Fruit fly (Drosophila melanogaster) whole organism, embryonic: Measurements from ENCODE around the gene CheA29a.

Source experiments
- Aef1 ChIP-seq: fragments of 200-800 bp; sonication (Bioruptor generic); IDR thresholded peaks from 3 replicates; pipeline ENCODE4 v1.3.6; 2022; ENCODE audit warnings: missing biosample characterization, missing genetic modification characterization
- CG10267 ChIP-seq: fragments of 200-800 bp; sonication (Bioruptor generic); optimal IDR thresholded peaks from 2 replicates; lab custom pipeline; 2018; ENCODE audit warnings: missing biosample characterization, mild to moderate bottlenecking, missing genetic modification characterization, moderate library complexity
- CG14710 ChIP-seq: fragments of 200-800 bp; sonication (Bioruptor generic); optimal IDR thresholded peaks from 3 replicates; lab custom pipeline; 2019; ENCODE audit warnings: missing biosample characterization, mild to moderate bottlenecking, missing genetic modification characterization, moderate library complexity
- CG18476 ChIP-seq: fragments of 200-800 bp; sonication (Bioruptor generic); optimal IDR thresholded peaks from 2 replicates; lab custom pipeline; 2016; ENCODE audit warnings: missing biosample characterization, mild to moderate bottlenecking, missing genetic modification characterization
- CG2889 ChIP-seq: fragments of 200-800 bp; sonication (Bioruptor generic); IDR thresholded peaks from 3 replicates; pipeline ENCODE4 v1.3.6; 2022; ENCODE audit warnings: missing biosample characterization, missing genetic modification characterization
- CG4617 ChIP-seq: fragments of 200-800 bp; sonication (Bioruptor generic); optimal IDR thresholded peaks from 3 replicates; lab custom pipeline; 2016; ENCODE audit warnings: missing biosample characterization, missing genetic modification characterization, borderline replicate concordance
- CG4854 ChIP-seq: fragments of 200-800 bp; sonication (Bioruptor generic); optimal IDR thresholded peaks from 2 replicates; lab custom pipeline; 2016; ENCODE audit warnings: missing biosample characterization, missing genetic modification characterization, inconsistent platforms
- CG6272 ChIP-seq: fragments of 200-800 bp; sonication (Bioruptor generic); IDR thresholded peaks from 2 replicates; pipeline ENCODE4 v1.3.6; 2022; ENCODE audit warnings: missing biosample characterization, missing genetic modification characterization
- CG8290 ChIP-seq, 3 experiments: fragments of 200-800 bp; sonication (Bioruptor generic); optimal IDR thresholded peaks; 2 replicates each; lab custom pipeline; 2016 to 2019; ENCODE audit warnings: missing biosample characterization in 3 of 3, missing genetic modification characterization in 3 of 3, mild to moderate bottlenecking in 2 of 3, moderate library complexity in 1 of 3
- CG9437 ChIP-seq: fragments of 200-800 bp; sonication (Bioruptor generic); optimal IDR thresholded peaks from 2 replicates; lab custom pipeline; 2018; ENCODE audit warnings: missing biosample characterization, mild to moderate bottlenecking, missing genetic modification characterization
- CHES-1-like ChIP-seq: fragments of 200-800 bp; sonication (Bioruptor generic); optimal IDR thresholded peaks from 2 replicates; lab custom pipeline; 2016; ENCODE audit warnings: missing biosample characterization, missing genetic modification characterization
- Camta ChIP-seq: fragments of 200-800 bp; sonication (Bioruptor generic); optimal IDR thresholded peaks from 2 replicates; lab custom pipeline; 2016; ENCODE audit warnings: missing biosample characterization, missing genetic modification characterization
- Dfd ChIP-seq, 2 experiments: fragments of >200 bp; optimal IDR thresholded peaks; 2 replicates each; lab custom pipeline; 2017; ENCODE audit warnings: missing biosample characterization in 2 of 2, missing genetic modification characterization in 2 of 2
- Dip3 ChIP-seq: fragments of 200-800 bp; sonication (Bioruptor generic); optimal IDR thresholded peaks from 3 replicates; lab custom pipeline; 2016; ENCODE audit warnings: missing biosample characterization, missing genetic modification characterization
- Ets97D ChIP-seq: fragments of 200-800 bp; sonication (Bioruptor generic); optimal IDR thresholded peaks from 3 replicates; lab custom pipeline; 2016; ENCODE audit warnings: missing biosample characterization, missing genetic modification characterization
- Fer1 ChIP-seq: fragments of 200-800 bp; sonication (Bioruptor generic); optimal IDR thresholded peaks from 2 replicates; lab custom pipeline; 2017; ENCODE audit warnings: missing biosample characterization, mild to moderate bottlenecking, missing genetic modification characterization
- HLH54F ChIP-seq: fragments of 200-800 bp; sonication (Bioruptor generic); optimal IDR thresholded peaks from 3 replicates; lab custom pipeline; 2016; ENCODE audit warnings: missing biosample characterization, missing genetic modification characterization
- HmgZ ChIP-seq: fragments of 200-800 bp; sonication (Bioruptor generic); optimal IDR thresholded peaks from 2 replicates; lab custom pipeline; 2018; ENCODE audit warnings: missing biosample characterization, mild to moderate bottlenecking, missing genetic modification characterization
- Hr3 ChIP-seq: fragments of 200-800 bp; sonication (Bioruptor generic); optimal IDR thresholded peaks from 3 replicates; lab custom pipeline; 2016; ENCODE audit warnings: missing biosample characterization, missing genetic modification characterization
- MBD-R2 ChIP-seq: fragments of 200-800 bp; sonication (Bioruptor generic); IDR thresholded peaks from 2 replicates; pipeline ENCODE4 v1.3.6; 2022; ENCODE audit warnings: missing biosample characterization, missing genetic modification characterization
- MTF-1 ChIP-seq: fragments of 200-800 bp; sonication (Bioruptor generic); optimal IDR thresholded peaks from 2 replicates; lab custom pipeline; 2018; ENCODE audit warnings: missing biosample characterization, mild to moderate bottlenecking, missing genetic modification characterization, borderline replicate concordance
- Max ChIP-seq: fragments of 200-800 bp; sonication (Bioruptor generic); optimal IDR thresholded peaks from 2 replicates; lab custom pipeline; 2016; ENCODE audit warnings: missing biosample characterization, mild to moderate bottlenecking, missing genetic modification characterization
- Opbp ChIP-seq: fragments of 200-800 bp; sonication (Bioruptor generic); IDR thresholded peaks from 3 replicates; pipeline ENCODE4 v1.3.6; 2022; ENCODE audit warnings: missing biosample characterization, missing genetic modification characterization; ENCODE audit not compliant: partially characterized antibody
- PHDP ChIP-seq: fragments of 200-800 bp; sonication (Bioruptor generic); optimal IDR thresholded peaks from 3 replicates; lab custom pipeline; 2018; ENCODE audit warnings: missing biosample characterization, mild to moderate bottlenecking, missing genetic modification characterization, moderate library complexity
- Xbp1 ChIP-seq: fragments of 200-800 bp; sonication (Bioruptor generic); optimal IDR thresholded peaks from 3 replicates; lab custom pipeline; 2016; ENCODE audit warnings: missing biosample characterization, mild to moderate bottlenecking, missing genetic modification characterization
- YL-1 ChIP-seq: fragments of 200-800 bp; sonication (Bioruptor generic); optimal IDR thresholded peaks from 3 replicates; lab custom pipeline; 2017; ENCODE audit warnings: missing biosample characterization, mild to moderate bottlenecking, missing genetic modification characterization
- az2 ChIP-seq: fragments of 200-800 bp; sonication (Bioruptor generic); optimal IDR thresholded peaks from 3 replicates; lab custom pipeline; 2016; ENCODE audit warnings: missing biosample characterization, missing genetic modification characterization
- bab2 ChIP-seq: fragments of 200-800 bp; sonication (Bioruptor generic); optimal IDR thresholded peaks from 2 replicates; lab custom pipeline; 2016; ENCODE audit warnings: missing biosample characterization, missing genetic modification characterization
- bsh ChIP-seq, 2 experiments: fragments of 200-800 bp; sonication (Bioruptor generic); optimal IDR thresholded peaks; 2 replicates each; lab custom pipeline; 2017 to 2018; ENCODE audit warnings: mild to moderate bottlenecking in 2 of 2, missing biosample characterization in 2 of 2, missing genetic modification characterization in 2 of 2, moderate library complexity in 1 of 2
- chn ChIP-seq: fragments of 200-800 bp; sonication (Bioruptor generic); optimal IDR thresholded peaks from 2 replicates; lab custom pipeline; 2016; ENCODE audit warnings: missing biosample characterization, missing genetic modification characterization
- dmrt11E ChIP-seq: fragments of 200-800 bp; sonication (Bioruptor generic); optimal IDR thresholded peaks from 3 replicates; lab custom pipeline; 2018; ENCODE audit warnings: missing biosample characterization, mild to moderate bottlenecking, missing genetic modification characterization, moderate library complexity
- grau ChIP-seq: fragments of 200-800 bp; optimal IDR thresholded peaks from 3 replicates; lab custom pipeline; 2019; ENCODE audit warnings: missing biosample characterization, mild to moderate bottlenecking, missing genetic modification characterization, moderate library complexity
- hbn ChIP-seq: fragments of 200-800 bp; sonication (Bioruptor generic); IDR thresholded peaks from 2 replicates; pipeline ENCODE4 v1.3.6; 2022; ENCODE audit warnings: missing biosample characterization, missing genetic modification characterization; ENCODE audit not compliant: partially characterized antibody
- kni ChIP-seq: fragments of 200-800 bp; sonication (Bioruptor generic); optimal IDR thresholded peaks from 3 replicates; lab custom pipeline; 2017; ENCODE audit warnings: mild to moderate bottlenecking, missing biosample characterization, missing genetic modification reagents, missing genetic modification characterization
- knrl ChIP-seq: fragments of 200-800 bp; sonication (Bioruptor generic); IDR thresholded peaks from 3 replicates; pipeline ENCODE4 v1.3.6; 2022; ENCODE audit warnings: missing biosample characterization, missing genetic modification characterization; ENCODE audit not compliant: partially characterized antibody
- luna ChIP-seq: fragments of 200-800 bp; sonication (Bioruptor generic); optimal IDR thresholded peaks from 2 replicates; lab custom pipeline; 2016; ENCODE audit warnings: missing biosample characterization, missing genetic modification characterization
- mam ChIP-seq: fragments of 200-800 bp; sonication (Bioruptor generic); optimal IDR thresholded peaks from 3 replicates; lab custom pipeline; 2016; ENCODE audit warnings: missing biosample characterization, missing genetic modification characterization
- mirr ChIP-seq: fragments of 200-800 bp; sonication (Bioruptor generic); optimal IDR thresholded peaks from 3 replicates; lab custom pipeline; 2018; ENCODE audit warnings: missing biosample characterization, mild to moderate bottlenecking, missing genetic modification characterization
- nerfin-2 ChIP-seq: fragments of 200-800 bp; sonication (Bioruptor generic); IDR thresholded peaks from 2 replicates; pipeline ENCODE4 v1.3.6; 2022; ENCODE audit warnings: missing biosample characterization, missing genetic modification characterization; ENCODE audit not compliant: partially characterized antibody
- odd ChIP-seq: fragments of 200-800 bp; sonication (Bioruptor generic); optimal IDR thresholded peaks from 2 replicates; lab custom pipeline; 2017; ENCODE audit warnings: missing biosample characterization, mild to moderate bottlenecking, missing genetic modification characterization
- org-1 ChIP-seq: fragments of 200-800 bp; sonication (Bioruptor generic); optimal IDR thresholded peaks from 2 replicates; lab custom pipeline; 2017; ENCODE audit warnings: missing biosample characterization, missing genetic modification characterization
- phol ChIP-seq: fragments of 200-800 bp; sonication (Bioruptor generic); optimal IDR thresholded peaks from 3 replicates; lab custom pipeline; 2018; ENCODE audit warnings: missing biosample characterization, mild to moderate bottlenecking, missing genetic modification characterization, moderate library complexity
- psq ChIP-seq: fragments of 200-800 bp; sonication (Bioruptor generic); optimal IDR thresholded peaks from 2 replicates; lab custom pipeline; 2017; ENCODE audit warnings: missing biosample characterization, missing genetic modification characterization
- repo ChIP-seq: fragments of 200-800 bp; sonication (Bioruptor generic); optimal IDR thresholded peaks from 2 replicates; lab custom pipeline; 2016; ENCODE audit warnings: missing biosample characterization, missing genetic modification characterization
- run ChIP-seq: fragments of 200-800 bp; sonication (Bioruptor generic); optimal IDR thresholded peaks from 3 replicates; lab custom pipeline; 2018; ENCODE audit warnings: missing biosample characterization, mild to moderate bottlenecking, missing genetic modification characterization
- slou ChIP-seq: fragments of 200-800 bp; sonication (Bioruptor generic); optimal IDR thresholded peaks from 3 replicates; lab custom pipeline; 2016; ENCODE audit warnings: missing biosample characterization, missing genetic modification characterization
- tx ChIP-seq: fragments of 200-800 bp; sonication (Bioruptor generic); optimal IDR thresholded peaks from 2 replicates; lab custom pipeline; 2016; ENCODE audit warnings: missing biosample characterization, missing genetic modification characterization
- unc-4 ChIP-seq: fragments of 200-800 bp; sonication (Bioruptor generic); IDR thresholded peaks from 2 replicates; pipeline ENCODE4 v1.3.6; 2022; ENCODE audit warnings: missing biosample characterization, missing genetic modification characterization; ENCODE audit not compliant: partially characterized antibody
- zen ChIP-seq: fragments of 200-800 bp; sonication (Bioruptor generic); optimal IDR thresholded peaks from 3 replicates; lab custom pipeline; 2018; ENCODE audit warnings: missing biosample characterization, mild to moderate bottlenecking, missing genetic modification characterization, moderate library complexity

CheA29a gene

DNA sequence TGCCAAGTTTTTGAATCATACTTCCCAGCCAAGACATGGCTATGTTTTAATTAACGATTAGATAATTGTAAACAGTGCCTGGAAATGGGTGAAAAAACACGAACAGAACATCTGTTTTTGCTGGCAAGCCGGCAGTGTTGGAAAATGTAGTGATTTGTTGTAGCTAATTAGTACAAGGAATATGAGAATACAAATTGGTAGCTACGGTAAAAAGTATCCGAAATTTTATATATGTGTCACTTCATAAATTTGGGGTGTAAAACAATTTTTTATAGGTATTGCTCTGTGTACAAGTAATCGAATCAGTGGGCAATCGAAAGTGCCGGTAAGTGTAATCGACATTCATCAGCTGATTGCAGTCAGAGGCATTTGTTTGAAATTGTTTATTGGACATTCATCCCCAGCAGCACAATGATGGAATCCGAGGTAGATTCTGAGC, 40.1 kb downstream of the CheA29a start, which contains the start of the genes mRpL51 and Uba4 (continued):
- TF ChIP-seq nerfin-2 (GFP tag; lab: Robert Waterston, UW) (peak; percentile 41; the same call in 1 of the 2 replicates), Camta (GFP tag; lab: Kevin White, UChicago) (peak; percentile 16), Ets97D (GFP tag; lab: Kevin White, UChicago) (peak; percentile 47), CG8290 (GFP tag; optimal IDR thresholded peaks at IDR 0.05; lab: Kevin White, UChicago) (no peak), CG8290 (tag; optimal IDR thresholded peaks at IDR 0.05; lab: Kevin White, UChicago) (no peak), tx (peak; percentile 33), kni (GFP tag; lab: Kevin White, UChicago) (peak; percentile 25), zen (tag; lab: Kevin White, UChicago) (peak; percentile 58), Fer1 (GFP tag; lab: Kevin White, UChicago) (peak; percentile 46), Xbp1 (GFP tag; lab: Kevin White, UChicago) (peak; percentile 39), CG2889 (GFP tag; lab: Robert Waterston, UW) (no peak), CG14710 (tag; lab: Kevin White, UChicago) (peak; percentile 72), psq (GFP tag; lab: Kevin White, UChicago) (no peak), HLH54F (GFP tag; lab: Kevin White, UChicago) (peak; percentile 51), phol (tag; lab: Kevin White, UChicago) (peak; percentile 45), CHES-1-like (peak; percentile 64), CG6272 (GFP tag; lab: Robert Waterston, UW) (no peak), CG18476 (GFP tag; lab: Kevin White, UChicago) (peak; percentile 37), Hr3 (peak; percentile 1), hbn (GFP tag; lab: Robert Waterston, UW) (peak; percentile 40; the same call in 1 of the 2 replicates), CG4854 (peak; percentile 15), CG9437 (GFP tag; lab: Kevin White, UChicago) (no peak), unc-4 (peak; percentile 55), bsh (GFP tag; optimal IDR thresholded peaks at IDR 0.05; lab: Kevin White, UChicago) (peak in 1 of 2 experiments; percentile 16), CG10267 (tag; lab: Kevin White, UChicago) (peak; percentile 97), mirr (GFP tag; lab: Kevin White, UChicago) (peak; percentile 56), Dip3 (GFP tag; lab: Kevin White, UChicago) (peak; percentile 33), dmrt11E (tag; lab: Kevin White, UChicago) (peak; percentile 38), mam (GFP tag; lab: Kevin White, UChicago) (peak; percentile 55), slou (GFP tag; lab: Kevin White, UChicago) (peak; percentile 14), az2 (peak; percentile 31), knrl (GFP tag; lab: Robert Waterston, UW) (peak; percentile 54; the same call in 1 of the 3 replicates), Aef1 (GFP tag; lab: Robert Waterston, UW) (no peak), bab2 (GFP tag; lab: Kevin White, UChicago) (peak; percentile 51), YL-1 (GFP tag; lab: Kevin White, UChicago) (peak; percentile 63), run (tag; lab: Kevin White, UChicago) (no peak), grau (tag; lab: Kevin White, UChicago) (peak; percentile 34), MBD-R2 (GFP tag; lab: Robert Waterston, UW) (peak; percentile 80; the same call in 1 of the 2 replicates), CG4617 (GFP tag; lab: Kevin White, UChicago) (peak; percentile 28), Opbp (GFP tag; lab: Robert Waterston, UW) (peak; percentile 37; the same call in 1 of the 3 replicates), MTF-1 (GFP tag; lab: Kevin White, UChicago) (no peak), org-1 (no peak), repo (GFP tag; lab: Kevin White, UChicago) (peak; percentile 53), chn (GFP tag; lab: Kevin White, UChicago) (peak; percentile 26), HmgZ (tag; lab: Kevin White, UChicago) (peak; percentile 69), odd (GFP tag; lab: Kevin White, UChicago) (peak; percentile 9), PHDP (tag; lab: Kevin White, UChicago) (peak; percentile 37), Max (GFP tag; lab: Kevin White, UChicago) (peak; percentile 44), Dfd (GFP tag; optimal IDR thresholded peaks at IDR 0.05; lab: Kevin White, UChicago) (no peak), luna (GFP tag; lab: Kevin White, UChicago) (no peak)
